Worm (Caenorhabditis elegans): ENCODE results near the gene sgt-1.

DNA sequence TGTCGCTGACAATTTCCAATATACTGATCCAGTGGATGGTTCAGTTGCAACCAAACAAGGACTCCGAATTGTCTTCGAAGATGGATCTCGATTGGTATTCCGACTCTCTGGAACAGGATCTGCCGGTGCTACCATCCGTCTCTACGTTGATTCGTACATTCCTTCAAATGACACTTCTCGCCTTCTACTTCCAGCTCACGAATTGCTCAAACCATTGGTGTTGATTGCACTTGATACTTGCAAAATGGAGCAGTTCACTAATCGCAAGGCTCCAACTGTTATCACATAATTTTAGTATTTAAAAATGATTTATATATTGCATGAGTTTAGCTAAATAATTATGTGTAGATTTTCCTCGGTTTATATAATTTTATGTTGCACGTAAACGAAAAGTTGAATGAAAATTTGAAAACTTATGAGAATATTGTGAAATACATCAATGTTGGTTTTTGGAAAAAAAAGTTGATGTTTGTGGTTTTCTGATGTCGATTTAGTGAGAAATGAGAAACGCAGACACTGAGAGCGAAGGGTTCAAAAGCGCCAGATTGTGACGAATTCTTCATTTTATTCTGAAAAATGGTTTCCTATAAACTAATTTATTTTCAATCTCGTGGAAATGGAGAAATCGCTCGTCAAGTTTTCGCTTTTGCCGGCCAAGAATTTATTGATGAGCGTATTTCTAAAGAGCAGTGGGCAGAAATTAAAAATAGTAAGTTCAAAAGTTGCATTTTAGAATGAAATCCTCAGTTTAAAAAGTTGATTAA is 12.4 kb downstream of the sgt-1 start, which contains the start of gene gst-9:
- TF ChIP-seq W03F9.2 (tag; optimal IDR thresholded peaks at IDR 0.05): no peak
- no peak for TF ChIP-seq him-1 (tag; optimal IDR thresholded peaks at IDR 0.05)
- TF ChIP-seq dao-5 (tag; optimal IDR thresholded peaks at IDR 0.05): no peak
